Worm (Caenorhabditis elegans) whole organism, early embryonic: ENCODE measurements around the gene dpy-9.

ENCODE experiments used
- ama-1 ChIP-seq: fragments of 150-350 bp; optimal IDR thresholded peaks from 2 replicates; lab custom pipeline; 2014
- ceh-13 ChIP-seq: fragments of 200-800 bp; sonication (Bioruptor generic); optimal IDR thresholded peaks from 2 replicates; lab custom pipeline; 2018; ENCODE audit warnings: mild to moderate bottlenecking, missing genetic modification characterization, missing compliant biosample characterization
- ceh-36 ChIP-seq: sonication (generic microtip); optimal IDR thresholded peaks from 2 replicates; lab custom pipeline; 2016; ENCODE audit warnings: missing genetic modification characterization, inconsistent platforms, missing compliant biosample characterization
- hnd-1 ChIP-seq: sonication (generic microtip); optimal IDR thresholded peaks from 2 replicates; lab custom pipeline; 2016; ENCODE audit warnings: missing genetic modification characterization, missing compliant biosample characterization
- scrt-1 ChIP-seq: fragments of 200-800 bp; sonication (Bioruptor generic); IDR thresholded peaks from 2 replicates; pipeline ENCODE4 v1.3.6; 2022; ENCODE audit warnings: missing genetic modification characterization, missing compliant biosample characterization

- no peak for TF ChIP-seq hnd-1 (tag; lab: Kevin White, UChicago)
- TF ChIP-seq scrt-1 (GFP tag; lab: Robert Waterston, UW) = no peak
- no peak for TF ChIP-seq ceh-13
- TF ChIP-seq ceh-36 (tag; lab: Kevin White, UChicago) = no peak
- no peak for TF ChIP-seq ama-1 (lab: Kevin White, UChicago)
Observed at ce11 chrIV:291851-292367, 32.9 kb upstream of the dpy-9 start.
